Fruit fly (Drosophila melanogaster): Measurements from ENCODE around the gene ctrip.

Gene ctrip

DNA sequence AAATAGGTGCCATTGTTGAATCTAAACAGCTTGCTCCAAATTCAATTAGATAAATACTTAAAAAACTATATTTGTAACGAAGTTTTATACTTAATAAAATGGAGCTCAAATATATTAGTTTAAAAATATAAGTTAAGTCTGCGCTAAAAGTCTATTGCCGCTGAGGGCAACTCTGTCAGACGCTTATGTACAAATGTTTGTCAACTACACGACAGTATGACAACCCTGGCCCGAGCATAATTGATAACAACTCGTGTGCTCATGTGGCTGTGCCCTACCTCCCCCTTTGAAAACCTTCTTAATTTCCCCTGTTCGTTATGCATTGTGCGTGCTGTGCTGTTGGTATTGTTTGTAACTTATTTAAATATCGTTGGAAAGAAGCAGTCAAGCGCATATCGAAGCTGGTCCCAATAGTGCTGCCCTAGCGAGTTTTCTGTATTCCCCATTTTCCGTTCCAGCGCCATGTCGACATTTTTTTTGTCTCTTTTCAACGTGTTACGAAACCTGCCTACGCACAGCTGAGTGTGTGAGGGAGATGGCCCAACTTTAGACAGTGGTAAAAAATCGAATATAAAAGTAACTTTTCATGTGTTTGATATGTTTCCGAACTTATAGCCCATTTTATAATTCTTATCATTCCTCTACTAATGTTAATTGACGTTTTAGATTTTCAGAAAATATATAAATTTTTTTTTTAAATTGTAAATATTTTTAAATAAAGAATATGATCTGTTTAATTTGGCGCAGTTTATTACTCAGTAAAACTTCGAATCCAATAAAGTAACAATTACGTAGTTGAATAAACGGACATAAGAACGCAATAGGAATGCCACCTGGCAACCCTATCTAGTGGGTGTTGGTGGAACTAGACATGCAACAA lies 6.8 kb downstream of the ctrip start (continued):
- TF ChIP-seq sd (tag; optimal IDR thresholded peaks at IDR 0.05): peak; percentile 2
- TF ChIP-seq CG11456 (GFP tag; IDR thresholded peaks at IDR 0.05): no peak
- TF ChIP-seq CG15269 (tag; optimal IDR thresholded peaks at IDR 0.05): peak; percentile 85
- peak; percentile 68 for TF ChIP-seq fd96Cb (tag; optimal IDR thresholded peaks at IDR 0.05)
- peak; percentile 41 for TF ChIP-seq nerfin-1 (tag; optimal IDR thresholded peaks at IDR 0.05)
- TF ChIP-seq tup (GFP tag; optimal IDR thresholded peaks at IDR 0.05): no peak
- no peak for TF ChIP-seq peb (GFP tag; IDR thresholded peaks at IDR 0.05)
- peak; percentile 71 for TF ChIP-seq sens (GFP tag)
- TF ChIP-seq CG9609 (GFP tag; optimal IDR thresholded peaks at IDR 0.05): no peak
- peak; percentile 57 for TF ChIP-seq fd3F (GFP tag; optimal IDR thresholded peaks at IDR 0.05)
- peak; percentile 51 for TF ChIP-seq CG3281 (GFP tag; optimal IDR thresholded peaks at IDR 0.05)
- peak; percentile 64 for TF ChIP-seq Hmr (GFP tag; optimal IDR thresholded peaks at IDR 0.05)
- peak; percentile 54; the same call in 2 of the 3 replicates for TF ChIP-seq tgo (GFP tag; IDR thresholded peaks at IDR 0.05)
- TF ChIP-seq Abd-B (GFP tag; optimal IDR thresholded peaks at IDR 0.05): peak; percentile 64
- no peak for TF ChIP-seq shn (GFP tag; optimal IDR thresholded peaks at IDR 0.05)
- peak; percentile 56; the same call in 2 of the 3 replicates for TF ChIP-seq sr (GFP tag; IDR thresholded peaks at IDR 0.05)
- TF ChIP-seq Sox102F (GFP tag; optimal IDR thresholded peaks at IDR 0.05): peak; percentile 83
- peak; percentile 40 to 50 for TF ChIP-seq dpn (GFP tag; optimal IDR thresholded peaks at IDR 0.05)
- peak in 1 of 2 experiments; percentile 80 for TF ChIP-seq bsh (GFP tag; optimal IDR thresholded peaks at IDR 0.05)
- no peak for TF ChIP-seq br (optimal IDR thresholded peaks at IDR 0.05)
- peak; percentile 27 for TF ChIP-seq Xbp1 (GFP tag; optimal IDR thresholded peaks at IDR 0.05)
- no peak for TF ChIP-seq sob (GFP tag; IDR thresholded peaks at IDR 0.05)
- peak; percentile 63 for TF ChIP-seq CG13296 (GFP tag; optimal IDR thresholded peaks at IDR 0.05)
- TF ChIP-seq D (optimal IDR thresholded peaks at IDR 0.05): no peak
- TF ChIP-seq D (GFP tag; optimal IDR thresholded peaks at IDR 0.05): peak; percentile 55
- TF ChIP-seq salm (tag; optimal IDR thresholded peaks at IDR 0.05): peak; percentile 26
- TF ChIP-seq Dad (GFP tag; optimal IDR thresholded peaks at IDR 0.05): no peak
- no peak for TF ChIP-seq Antp (GFP tag; optimal IDR thresholded peaks at IDR 0.05)
- TF ChIP-seq CG32767 (GFP tag; IDR thresholded peaks at IDR 0.05): peak; percentile 56; the same call in 1 of the 2 replicates
- no peak for TF ChIP-seq Dip3 (GFP tag; optimal IDR thresholded peaks at IDR 0.05)
- no peak for TF ChIP-seq pita (GFP tag; optimal IDR thresholded peaks at IDR 0.05)
- no peak for TF ChIP-seq CG7928 (GFP tag; optimal IDR thresholded peaks at IDR 0.05)
- peak; percentile 85 for TF ChIP-seq kni (GFP tag; optimal IDR thresholded peaks at IDR 0.05)
- TF ChIP-seq NC2α (GFP tag; optimal IDR thresholded peaks at IDR 0.05): no peak
- peak; percentile 73 for TF ChIP-seq row (GFP tag; IDR thresholded peaks at IDR 0.05)
- no peak for TF ChIP-seq jing (GFP tag; optimal IDR thresholded peaks at IDR 0.05)
- TF ChIP-seq Bteb2 (GFP tag; optimal IDR thresholded peaks at IDR 0.05): no peak
- peak; percentile 36 for TF ChIP-seq CG2116 (GFP tag; optimal IDR thresholded peaks at IDR 0.05)
- no peak for TF ChIP-seq CTCF (GFP tag; optimal IDR thresholded peaks at IDR 0.05)
- peak; percentile 28 for TF ChIP-seq CG5245 (GFP tag; optimal IDR thresholded peaks at IDR 0.05)
- TF ChIP-seq NK7.1 (GFP tag; optimal IDR thresholded peaks at IDR 0.05): no peak
- no peak for TF ChIP-seq Max (GFP tag; optimal IDR thresholded peaks at IDR 0.05)
- peak; percentile 76 for TF ChIP-seq crol (GFP tag; IDR thresholded peaks at IDR 0.05)
- TF ChIP-seq kah (GFP tag; optimal IDR thresholded peaks at IDR 0.05): peak; percentile 60
- TF ChIP-seq Usf (GFP tag; optimal IDR thresholded peaks at IDR 0.05): no peak
- no peak for TF ChIP-seq CG31365 (tag; optimal IDR thresholded peaks at IDR 0.05)
- TF ChIP-seq cwo (GFP tag; optimal IDR thresholded peaks at IDR 0.05): no peak
- TF ChIP-seq CG15696 (tag; optimal IDR thresholded peaks at IDR 0.05): peak; percentile 67
- no peak for TF ChIP-seq CG8089 (GFP tag; optimal IDR thresholded peaks at IDR 0.05)
- peak; percentile 78 for TF ChIP-seq PHDP (tag; optimal IDR thresholded peaks at IDR 0.05)
